Worm (Caenorhabditis elegans) whole organism, L4/young adult: Measurements from ENCODE around the gene B0034.5.

Source experiments
- W03F9.2 ChIP-seq: fragments of 150-350 bp; optimal IDR thresholded peaks from 2 replicates; lab custom pipeline; 2014; ENCODE audit warnings: missing biosample characterization, missing genetic modification characterization
- dao-5 ChIP-seq: sonication (generic microtip); optimal IDR thresholded peaks from 2 replicates; lab custom pipeline; 2016; ENCODE audit warnings: missing genotype, missing genetic modification characterization, moderate library complexity, missing compliant biosample characterization
- him-1 ChIP-seq: sonication (generic microtip); optimal IDR thresholded peaks from 2 replicates; lab custom pipeline; 2016; ENCODE audit warnings: missing genotype, missing genetic modification reagents, missing genetic modification characterization, missing compliant biosample characterization

The B0034.5 gene

DNA sequence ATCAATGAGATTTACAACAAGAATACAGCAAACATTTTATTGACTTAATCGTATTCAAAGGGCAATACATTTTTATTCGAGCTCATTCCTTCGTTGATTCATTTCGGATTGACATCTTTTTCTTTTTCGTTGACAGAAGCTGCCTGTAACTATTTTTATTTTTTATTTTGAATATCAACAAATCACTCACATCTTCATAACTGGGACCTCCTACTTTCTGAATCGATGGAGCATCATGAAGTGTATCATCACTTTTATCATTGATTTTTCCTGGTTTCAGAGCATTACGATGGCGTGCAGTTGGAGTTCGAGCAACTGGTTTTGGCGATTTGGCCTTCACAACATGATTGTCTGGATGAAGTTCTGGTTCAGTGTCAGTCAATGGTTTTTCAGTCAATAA lies 6.7 kb downstream of the B0034.5 start, which contains the start of gene B0034.1:
TSS of gene B0034.1 (plus strand) at position 301 of the 400 bp plus-strand sequence.
- TF ChIP-seq dao-5 (tag; lab: Kevin White, UChicago) (no peak), him-1 (tag; lab: Kevin White, UChicago) (no peak), W03F9.2 (no peak)

DNA sequence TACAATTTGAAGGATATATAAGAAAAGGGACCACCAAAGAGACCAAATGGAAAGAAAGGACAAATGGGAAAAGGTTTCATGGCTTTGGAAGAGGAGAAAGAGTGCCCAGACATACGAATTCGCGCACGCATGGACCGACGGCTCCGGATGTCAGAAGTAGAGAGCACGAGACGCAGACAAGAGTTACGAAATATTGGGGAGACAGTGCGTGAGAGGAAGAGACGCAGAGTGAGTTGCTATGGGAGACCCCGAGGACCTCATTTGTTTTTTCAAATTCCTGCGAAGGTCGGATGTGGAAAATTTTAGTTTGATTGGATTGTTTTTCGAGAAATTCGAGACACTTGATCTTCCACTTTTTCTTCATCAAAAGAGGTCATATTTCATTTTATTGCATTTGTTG lies 8.1 kb downstream of the B0034.5 start:
- TF ChIP-seq him-1 (tag; lab: Kevin White, UChicago) (peak; percentile 18), dao-5 (tag; lab: Kevin White, UChicago) (no peak), W03F9.2 (no peak)

DNA sequence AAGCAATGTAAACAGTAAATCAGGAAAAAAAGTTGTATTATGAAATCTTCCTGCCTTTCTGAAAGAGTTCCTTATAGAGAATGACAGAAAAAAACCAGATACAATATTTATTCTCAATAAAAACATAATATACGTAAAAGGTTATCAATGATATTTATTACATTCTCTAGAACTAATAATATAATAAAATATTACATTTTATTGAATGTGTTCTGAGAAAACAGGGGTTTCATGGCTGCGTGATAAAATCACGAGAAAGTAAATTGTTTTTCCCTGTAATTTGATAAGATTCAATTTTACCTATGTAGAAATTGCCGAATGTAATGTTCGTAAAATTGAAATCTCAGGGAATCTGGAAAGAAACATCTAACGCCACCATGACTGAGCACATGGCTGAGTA lies 9.8 kb downstream of the B0034.5 start:
- TF ChIP-seq him-1 (tag; lab: Kevin White, UChicago) (no peak), dao-5 (tag; lab: Kevin White, UChicago) (no peak), W03F9.2 (no peak)

DNA sequence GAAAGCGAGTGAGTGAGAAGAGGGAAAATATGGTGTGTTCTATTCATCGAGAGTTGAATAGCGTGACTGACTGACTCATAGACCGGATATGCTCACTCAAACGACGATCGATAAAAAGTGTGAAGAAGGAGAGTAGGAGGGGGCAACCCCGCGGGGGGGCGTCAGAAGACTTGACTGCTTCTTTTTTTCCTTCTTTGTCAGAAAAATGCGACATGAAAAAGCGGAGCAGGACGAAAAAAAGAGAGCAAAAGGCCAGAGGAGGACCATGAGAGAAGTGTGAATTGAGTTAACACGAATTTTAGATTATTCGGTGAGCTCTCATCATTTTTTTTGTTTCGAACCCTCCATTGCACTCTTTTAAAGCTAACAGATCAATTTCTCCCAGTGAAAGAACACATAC lies 12.4 kb downstream of the B0034.5 start:
- TF ChIP-seq W03F9.2 (no peak), dao-5 (tag; lab: Kevin White, UChicago) (no peak), him-1 (tag; lab: Kevin White, UChicago) (no peak)

DNA sequence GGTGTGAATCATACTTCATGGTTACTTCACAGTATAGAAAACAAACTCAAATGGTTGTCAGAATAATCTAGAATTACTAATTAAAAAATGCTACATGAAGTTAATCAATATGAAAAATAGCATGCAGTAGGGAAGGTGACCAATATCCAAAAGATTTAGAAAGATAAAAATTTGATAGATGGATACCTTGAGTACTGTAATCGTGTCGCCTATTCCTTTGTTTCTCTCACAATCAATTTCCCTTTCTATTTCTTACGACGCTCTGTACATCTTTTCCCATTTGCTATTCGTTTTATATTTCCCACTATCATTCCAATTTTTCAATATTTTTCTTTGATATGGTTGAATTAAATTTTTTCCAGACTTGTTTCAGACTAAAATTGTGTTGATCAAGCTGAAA lies 13.5 kb downstream of the B0034.5 start, which contains the start of gene B0034.7:
TSS of gene B0034.7 (plus strand) at position 301 of the 400 bp plus-strand sequence.
- TF ChIP-seq dao-5 (tag; lab: Kevin White, UChicago): no peak
- TF ChIP-seq W03F9.2: no peak
- TF ChIP-seq him-1 (tag; lab: Kevin White, UChicago): no peak

DNA sequence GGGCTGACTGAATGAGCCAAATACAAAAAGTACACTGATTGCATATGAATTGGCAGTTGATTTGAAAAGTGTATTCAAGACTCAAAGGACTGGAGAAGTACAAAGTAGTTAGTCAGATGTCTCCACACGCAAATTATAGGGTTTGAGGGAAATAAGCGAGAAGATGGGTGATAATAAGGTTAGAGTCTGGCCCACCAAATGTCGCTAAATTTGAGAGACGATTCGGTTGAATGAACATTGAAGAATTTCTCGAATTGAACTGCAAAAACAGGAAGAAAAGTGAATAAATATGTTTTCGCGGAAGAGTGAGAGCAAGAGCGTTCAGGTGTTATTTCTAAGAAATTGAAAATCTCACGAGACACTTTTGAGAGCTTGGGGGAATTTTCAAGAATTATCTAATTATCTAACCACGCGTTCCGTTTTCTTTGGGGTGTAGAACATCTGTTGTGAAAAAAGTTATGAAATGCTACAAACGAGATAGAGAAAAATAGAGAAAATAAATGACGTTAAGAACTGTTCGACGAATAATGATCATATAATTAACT lies 15.1 kb downstream of the B0034.5 start:
- TF ChIP-seq him-1 (tag; lab: Kevin White, UChicago) (no peak), W03F9.2 (no peak), dao-5 (tag; lab: Kevin White, UChicago) (no peak)

DNA sequence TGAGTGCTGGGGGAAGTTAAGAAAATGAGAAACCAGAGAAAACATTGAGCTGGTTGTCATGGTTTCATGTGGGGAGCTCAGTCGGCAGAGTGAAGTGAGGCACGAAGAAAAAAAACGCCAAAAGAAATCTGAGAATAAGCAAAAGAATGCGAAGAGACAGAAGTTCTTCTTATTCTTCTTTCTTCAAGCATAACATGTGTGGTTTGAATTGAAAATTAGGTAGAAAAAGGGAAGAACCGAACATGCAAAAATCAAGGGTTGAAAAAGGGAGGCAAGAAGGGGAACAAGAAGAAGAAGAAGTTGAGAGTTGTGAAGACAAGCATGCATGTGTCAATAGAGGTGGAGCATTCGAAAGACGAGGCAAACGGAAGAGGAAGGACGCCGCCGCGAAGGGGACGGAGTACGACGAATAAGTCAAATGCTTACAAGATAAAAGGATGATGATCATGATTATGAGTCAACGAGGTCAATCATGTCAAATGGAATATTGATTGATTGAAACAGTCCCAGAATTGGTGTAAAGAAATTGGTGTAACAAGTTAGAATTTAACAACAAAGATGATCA lies 16.9 kb downstream of the B0034.5 start:
- TF ChIP-seq dao-5 (tag; lab: Kevin White, UChicago) (no peak), W03F9.2 (no peak), him-1 (tag; lab: Kevin White, UChicago) (no peak)

DNA sequence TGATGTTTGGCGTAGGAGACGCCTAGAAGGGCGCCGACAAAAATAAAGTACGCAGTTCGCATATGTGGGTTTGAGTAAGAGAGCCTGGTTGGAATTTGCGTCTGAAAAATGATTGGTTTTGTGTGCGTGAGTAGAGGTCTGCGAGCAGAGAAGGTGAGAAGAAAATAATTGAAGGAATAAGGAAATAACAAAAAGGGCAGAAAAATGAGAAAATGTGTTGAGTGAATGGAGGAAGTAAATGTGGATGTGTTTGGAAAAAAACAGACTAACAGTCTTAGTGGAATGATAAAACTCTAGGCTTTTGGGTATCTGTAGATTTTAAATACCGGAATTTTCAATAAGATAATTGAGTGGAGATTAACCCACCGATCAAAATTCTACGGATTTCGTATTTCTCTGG lies 18.2 kb downstream of the B0034.5 start, which contains the start of gene casy-1:
TSS of gene casy-1 (minus strand) at position 101 of the 400 bp plus-strand sequence.
- no peak for TF ChIP-seq W03F9.2
- TF ChIP-seq dao-5 (tag; lab: Kevin White, UChicago): no peak
- TF ChIP-seq him-1 (tag; lab: Kevin White, UChicago): no peak

DNA sequence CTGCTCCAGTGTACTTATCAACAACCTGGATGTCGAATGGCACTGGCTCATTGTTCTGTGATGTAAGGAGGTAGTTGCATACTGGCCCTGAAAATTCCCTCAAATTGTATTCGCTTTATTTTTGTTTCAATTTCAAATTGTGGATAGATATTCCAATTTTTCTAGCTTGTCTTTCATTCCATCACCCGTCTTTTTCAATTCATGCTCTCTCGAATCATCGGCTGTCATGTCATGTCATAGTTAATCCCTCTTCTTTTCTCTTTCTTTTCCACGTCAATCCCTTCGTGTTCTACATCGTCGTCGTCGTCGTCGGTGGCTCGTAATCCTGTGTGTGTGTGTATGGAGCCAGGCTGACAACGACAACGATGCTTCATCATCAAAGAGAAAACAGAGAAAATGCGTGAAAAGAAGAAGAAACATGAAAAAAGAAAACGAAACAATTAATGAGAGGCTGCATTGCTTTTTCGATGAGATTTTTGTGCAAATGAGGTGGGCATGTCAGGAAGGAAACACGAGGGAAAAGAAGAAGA lies 19.1 kb downstream of the B0034.5 start:
- no peak for TF ChIP-seq W03F9.2
- peak; percentile 6 for TF ChIP-seq him-1 (tag; lab: Kevin White, UChicago)
- TF ChIP-seq dao-5 (tag; lab: Kevin White, UChicago): no peak

DNA sequence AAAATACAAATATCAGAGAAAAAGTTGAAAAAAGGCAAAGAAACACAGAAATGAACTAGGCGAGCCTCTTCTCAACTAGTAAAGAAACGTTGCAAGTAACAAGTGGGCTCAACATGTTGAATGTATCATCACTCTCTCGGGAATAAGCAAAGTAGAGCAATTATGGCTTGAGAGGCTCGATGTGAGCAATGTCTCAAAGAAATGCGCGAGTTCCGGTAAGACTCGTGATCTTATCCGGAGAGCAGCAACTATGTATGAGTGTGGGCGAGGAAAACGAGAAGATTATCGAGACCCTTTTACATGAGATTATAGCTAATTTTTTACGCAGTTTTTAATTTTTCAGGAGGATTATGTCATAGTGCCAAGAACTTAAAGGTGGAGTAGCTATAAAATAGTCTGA lies 22.6 kb downstream of the B0034.5 start:
- TF ChIP-seq dao-5 (tag; lab: Kevin White, UChicago) (no peak), him-1 (tag; lab: Kevin White, UChicago) (no peak), W03F9.2 (no peak)

DNA sequence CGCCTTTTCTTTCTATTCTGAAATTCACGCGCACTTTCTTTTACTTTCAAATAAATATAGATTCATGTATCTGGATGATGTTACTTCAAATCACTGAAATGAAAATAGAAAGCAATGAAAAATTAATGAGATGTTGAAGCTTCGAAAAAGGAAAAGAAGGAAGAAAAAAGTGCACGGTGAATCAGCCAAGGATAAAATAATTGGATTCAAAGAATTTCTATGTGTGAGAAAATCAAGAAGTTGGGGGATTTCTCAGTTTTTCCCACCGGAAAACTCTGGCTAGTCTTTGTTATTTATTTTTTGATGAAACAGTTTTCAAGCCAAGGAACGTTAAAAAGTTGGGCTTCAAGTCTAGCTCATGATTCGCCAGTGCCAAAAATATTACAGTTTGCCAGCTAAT lies 23.0 kb downstream of the B0034.5 start:
- no peak for TF ChIP-seq W03F9.2
- no peak for TF ChIP-seq him-1 (tag; lab: Kevin White, UChicago)
- no peak for TF ChIP-seq dao-5 (tag; lab: Kevin White, UChicago)

DNA sequence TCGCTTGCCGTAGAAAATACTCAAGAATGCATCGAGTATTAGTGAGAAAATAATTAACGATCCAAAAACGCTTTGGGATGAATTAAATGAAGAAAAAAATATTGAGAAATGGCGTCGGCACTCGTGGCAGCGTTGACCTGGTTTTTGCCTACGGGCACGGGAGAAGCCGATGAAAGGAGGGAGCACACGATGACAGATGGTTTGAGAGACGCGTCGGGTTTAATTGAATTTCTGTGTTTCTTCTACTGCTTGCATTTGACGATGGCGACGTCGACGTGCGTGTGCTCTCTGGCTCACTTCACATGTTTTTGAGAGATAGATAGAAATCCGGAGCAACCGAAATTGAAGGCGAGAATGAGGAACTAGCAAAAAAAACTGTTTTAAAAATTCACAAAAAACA lies 24.1 kb downstream of the B0034.5 start:
- TF ChIP-seq him-1 (tag; lab: Kevin White, UChicago): no peak
- TF ChIP-seq W03F9.2: no peak
- no peak for TF ChIP-seq dao-5 (tag; lab: Kevin White, UChicago)

DNA sequence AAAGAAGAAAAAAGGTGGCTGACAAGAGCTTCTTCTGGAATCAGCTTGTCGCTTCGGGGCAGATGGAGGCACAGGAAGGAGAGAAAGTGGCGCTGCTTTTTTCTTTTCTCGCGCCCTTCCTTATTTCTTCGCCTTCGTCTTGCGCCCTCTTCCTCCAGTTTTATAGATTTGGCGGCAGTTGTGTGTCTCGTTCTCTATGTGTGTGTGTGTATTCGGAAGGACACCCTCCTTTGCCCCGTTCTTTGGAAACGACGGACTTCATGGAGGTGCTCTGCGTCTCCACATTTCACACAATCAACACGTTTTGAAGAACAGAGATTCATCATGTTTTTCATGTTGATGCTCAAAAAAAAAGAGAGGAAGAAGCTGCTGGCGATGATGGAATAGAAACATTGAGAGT lies 26.1 kb downstream of the B0034.5 start:
- TF ChIP-seq dao-5 (tag; lab: Kevin White, UChicago): no peak
- no peak for TF ChIP-seq him-1 (tag; lab: Kevin White, UChicago)
- TF ChIP-seq W03F9.2: no peak

DNA sequence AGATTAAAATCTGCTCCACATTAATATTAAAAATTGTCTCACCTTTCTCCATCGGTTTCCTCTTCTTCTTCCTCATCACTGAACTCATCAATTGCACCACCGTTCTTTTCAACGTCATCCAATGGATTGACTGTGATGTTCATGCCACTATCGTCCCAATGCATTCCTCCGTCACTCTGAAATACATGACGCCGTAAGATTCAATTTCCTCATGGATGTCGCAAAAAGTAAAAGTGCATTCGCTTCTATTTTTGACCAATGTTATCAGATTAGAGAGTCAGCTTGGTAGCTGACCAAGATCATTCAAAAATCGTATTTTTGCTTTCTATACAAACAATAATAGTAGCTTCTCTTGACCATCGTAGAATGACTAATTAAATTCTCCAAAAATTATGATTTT lies 28.3 kb downstream of the B0034.5 start:
- no peak for TF ChIP-seq W03F9.2
- TF ChIP-seq dao-5 (tag; lab: Kevin White, UChicago): no peak
- TF ChIP-seq him-1 (tag; lab: Kevin White, UChicago): no peak

DNA sequence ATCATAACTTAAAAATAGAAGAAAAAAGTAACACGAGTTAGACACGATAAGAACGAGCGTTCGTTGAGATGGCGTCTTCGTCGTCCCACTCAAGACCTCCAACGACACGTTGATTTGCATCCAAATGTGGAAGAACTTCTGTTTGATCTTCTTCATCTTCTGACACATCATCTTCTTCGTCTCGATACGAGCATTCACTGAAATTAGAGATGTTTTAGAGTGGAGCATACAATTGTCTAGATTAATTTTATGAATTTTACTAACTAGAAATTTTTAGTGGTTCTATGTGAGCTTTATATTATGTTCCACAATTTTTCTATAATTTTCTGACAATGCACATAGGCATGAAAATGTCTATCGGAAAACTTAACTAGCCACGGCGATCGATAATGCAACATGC lies 29.0 kb downstream of the B0034.5 start:
- no peak for TF ChIP-seq W03F9.2
- no peak for TF ChIP-seq him-1 (tag; lab: Kevin White, UChicago)
- no peak for TF ChIP-seq dao-5 (tag; lab: Kevin White, UChicago)
